Fruit fly (Drosophila melanogaster): Measurements from ENCODE around the gene eIF2Bbeta.
A peak's percentile ranks its signal among the peaks of the same experiment; 100 is the strongest.

The eIF2Bbeta gene

dm6 chrX:2714730-2715129 lies 10.4 kb downstream of the eIF2Bbeta start (continued):
- TF ChIP-seq CG7556 (GFP tag; optimal IDR thresholded peaks at IDR 0.05) (no peak), CG4730 (GFP tag; IDR thresholded peaks at IDR 0.05) (no peak), bcd (GFP tag; optimal IDR thresholded peaks at IDR 0.05) (no peak), gfzf (GFP tag; optimal IDR thresholded peaks at IDR 0.05) (peak; percentile 17), CG4424 (GFP tag; optimal IDR thresholded peaks at IDR 0.05) (no peak), gce (GFP tag; IDR thresholded peaks at IDR 0.05) (no peak), CG30431 (GFP tag; optimal IDR thresholded peaks at IDR 0.05) (no peak), Elba2 (GFP tag; optimal IDR thresholded peaks at IDR 0.05) (no peak), bbx (GFP tag; IDR thresholded peaks at IDR 0.05; ENCODE audit: partially characterized antibody) (no peak), fd3F (GFP tag; optimal IDR thresholded peaks at IDR 0.05) (no peak), PHDP (tag; optimal IDR thresholded peaks at IDR 0.05) (no peak), Ravus (GFP tag; IDR thresholded peaks at IDR 0.05) (no peak), nerfin-2 (GFP tag; IDR thresholded peaks at IDR 0.05; ENCODE audit: partially characterized antibody) (no peak; the same call in 1 of the 2 replicates), Blimp-1 (GFP tag; optimal IDR thresholded peaks at IDR 0.05) (no peak), CG11723 (GFP tag; optimal IDR thresholded peaks at IDR 0.05) (no peak), CG12391 (tag; optimal IDR thresholded peaks at IDR 0.05) (no peak), ftz-f1 (GFP tag; optimal IDR thresholded peaks at IDR 0.05) (no peak), CG1792 (GFP tag; optimal IDR thresholded peaks at IDR 0.05) (no peak), CG6765 (GFP tag; optimal IDR thresholded peaks at IDR 0.05) (no peak), ATbp (GFP tag; optimal IDR thresholded peaks at IDR 0.05) (no peak), CG4328 (GFP tag; optimal IDR thresholded peaks at IDR 0.05) (no peak), jumu (GFP tag; optimal IDR thresholded peaks at IDR 0.05) (no peak), slou (GFP tag; optimal IDR thresholded peaks at IDR 0.05) (no peak), CG14710 (tag; optimal IDR thresholded peaks at IDR 0.05) (no peak), Gsc (GFP tag; IDR thresholded peaks at IDR 0.05) (no peak), gsb-n (tag; optimal IDR thresholded peaks at IDR 0.05) (no peak), dpn (GFP tag; optimal IDR thresholded peaks at IDR 0.05) (no peak), CG31365 (tag; optimal IDR thresholded peaks at IDR 0.05) (no peak), gt (GFP tag; IDR thresholded peaks at IDR 0.05) (no peak), CG6175 (GFP tag; IDR thresholded peaks at IDR 0.05) (no peak), Bgb (GFP tag; IDR thresholded peaks at IDR 0.05; ENCODE audit: partially characterized antibody) (no peak; the same call in 1 of the 2 replicates), tna (GFP tag; IDR thresholded peaks at IDR 0.05; ENCODE audit: partially characterized antibody) (peak; percentile 16; the same call in 1 of the 2 replicates), Scr (GFP tag; IDR thresholded peaks at IDR 0.05; ENCODE audit: partially characterized antibody) (peak; percentile 44; the same call in 1 of the 2 replicates), Max (GFP tag; optimal IDR thresholded peaks at IDR 0.05) (no peak), CG6854 (GFP tag; optimal IDR thresholded peaks at IDR 0.05) (no peak), pros (GFP tag; optimal IDR thresholded peaks at IDR 0.05) (no peak), CG10543 (GFP tag; optimal IDR thresholded peaks at IDR 0.05) (no peak), BEAF-32 (GFP tag; optimal IDR thresholded peaks at IDR 0.05) (peak; percentile 48), caup (GFP tag; optimal IDR thresholded peaks at IDR 0.05; ENCODE audit: severe bottlenecking) (no peak), pzg (GFP tag; optimal IDR thresholded peaks at IDR 0.05) (peak; percentile 50), E2f1 (GFP tag; IDR thresholded peaks at IDR 0.05) (no peak), Ssrp (tag; optimal IDR thresholded peaks at IDR 0.05) (no peak), peb (GFP tag; IDR thresholded peaks at IDR 0.05) (no peak), tll (GFP tag; optimal IDR thresholded peaks at IDR 0.05) (no peak), slbo (GFP tag; IDR thresholded peaks at IDR 0.05) (no peak), CG2712 (tag; optimal IDR thresholded peaks at IDR 0.05) (no peak), Ptx1 (GFP tag; IDR thresholded peaks at IDR 0.05) (no peak), CG10209 (GFP tag; optimal IDR thresholded peaks at IDR 0.05) (no peak), chinmo (GFP tag; IDR thresholded peaks at IDR 0.05; ENCODE audit: partially characterized antibody) (no peak), CG7357 (GFP tag; IDR thresholded peaks at IDR 0.05) (no peak)
